Worm (Caenorhabditis elegans) whole organism, midembryonic: ENCODE measurements around the gene T16G12.10.

Experiments used
- klf-2 ChIP-seq: fragments of 200-800 bp; sonication (Bioruptor generic); conservative IDR thresholded peaks from 2 replicates; pipeline ENCODE4 v1.3.6; 2022; ENCODE audit warnings: missing genetic modification reagents, missing genetic modification characterization, missing compliant biosample characterization
- med-1 ChIP-seq: sonication (generic microtip); optimal IDR thresholded peaks from 2 replicates; lab custom pipeline; 2017; ENCODE audit warnings: missing genetic modification characterization, mild to moderate bottlenecking, missing compliant biosample characterization, antibody characterized with exemption, missing genetic modification reagents; ENCODE audit not compliant: insufficient read depth
- ref-1 ChIP-seq: fragments of 200-800 bp; sonication (Bioruptor generic); conservative IDR thresholded peaks from 2 replicates; pipeline ENCODE4 v1.3.6; 2022; ENCODE audit warnings: missing genetic modification reagents, missing genetic modification characterization, missing compliant biosample characterization
- tab-1 ChIP-seq: fragments of 200-800 bp; sonication (Bioruptor generic); IDR thresholded peaks from 2 replicates; pipeline ENCODE4 v1.3.6; 2022; ENCODE audit warnings: missing genetic modification characterization, missing compliant biosample characterization
- ztf-29 ChIP-seq: fragments of 200-800 bp; sonication (Bioruptor generic); IDR thresholded peaks from 2 replicates; pipeline ENCODE4 v1.3.6; 2022; ENCODE audit warnings: missing genetic modification reagents, missing genetic modification characterization, missing compliant biosample characterization

DNA sequence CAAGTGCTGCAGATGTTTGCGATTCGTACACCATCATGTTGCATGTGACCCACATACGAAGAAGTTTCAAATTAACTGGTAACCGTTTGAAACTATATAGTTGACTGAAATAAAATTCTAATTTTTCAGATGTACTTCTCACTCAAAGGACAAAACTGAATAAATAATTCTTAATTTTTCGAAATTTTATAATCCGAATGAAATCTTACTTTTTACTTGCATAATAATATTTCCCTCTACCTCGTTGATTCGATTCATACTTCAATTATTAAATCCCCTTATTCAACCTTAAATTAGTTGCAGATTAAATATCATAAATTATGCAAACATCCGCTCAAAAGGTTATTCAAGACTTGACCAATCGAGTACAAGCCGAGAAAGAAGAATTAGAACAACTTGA lies 30.1 kb upstream of the T16G12.10 start, which contains the start of gene T16H12.2:
- TF ChIP-seq klf-2 (GFP tag; lab: Robert Waterston, UW): no peak
- TF ChIP-seq tab-1: no peak
- TF ChIP-seq med-1 (GFP tag; lab: Kevin White, UChicago): no peak
- no peak for TF ChIP-seq ztf-29
- no peak for TF ChIP-seq ref-1 (GFP tag; lab: Robert Waterston, UW)
